Fruit fly (Drosophila melanogaster): ENCODE results near the gene Gnpnat.
A peak's percentile ranks its signal among the peaks of the same experiment; 100 is the strongest.

Gnpnat gene

dm6 chr3R:29725577-29726240 lies 12.4 kb upstream of the Gnpnat start, which contains the start of gene Kul (continued):
- peak; percentile 56 for TF ChIP-seq jumu (GFP tag; optimal IDR thresholded peaks at IDR 0.05)
- TF ChIP-seq ara (GFP tag; IDR thresholded peaks at IDR 0.05), result 0 out of 2 replicates have a peak, but pooled peaks have one; percentile 16
- TF ChIP-seq CG1792 (GFP tag; optimal IDR thresholded peaks at IDR 0.05), result no peak
- TF ChIP-seq Dll (GFP tag; IDR thresholded peaks at IDR 0.05; ENCODE audit: partially characterized antibody), result no peak
- TF ChIP-seq CG2116 (GFP tag; optimal IDR thresholded peaks at IDR 0.05), result peak; percentile 49
- TF ChIP-seq CG11398 (GFP tag; optimal IDR thresholded peaks at IDR 0.05), result peak; percentile 12
- TF ChIP-seq YL-1 (GFP tag; optimal IDR thresholded peaks at IDR 0.05), result no peak
- peak; percentile 64 for TF ChIP-seq zfh1 (GFP tag; IDR thresholded peaks at IDR 0.05)
- TF ChIP-seq vnd (GFP tag; IDR thresholded peaks at IDR 0.05; ENCODE audit: partially characterized antibody), result 0 out of 3 replicates have a peak, but pooled peaks have one; percentile 13
- peak; percentile 37 for TF ChIP-seq phol (tag; optimal IDR thresholded peaks at IDR 0.05)
- peak; percentile 36 for TF ChIP-seq mam (GFP tag; optimal IDR thresholded peaks at IDR 0.05)
- TF ChIP-seq CG32532 (GFP tag; IDR thresholded peaks at IDR 0.05), result peak; percentile 40
- peak; percentile 11 for TF ChIP-seq pnt (GFP tag; optimal IDR thresholded peaks at IDR 0.05)
- TF ChIP-seq br (optimal IDR thresholded peaks at IDR 0.05), result no peak
- TF ChIP-seq CG8944 (GFP tag; optimal IDR thresholded peaks at IDR 0.05), result no peak
- TF ChIP-seq CG3847 (GFP tag; IDR thresholded peaks at IDR 0.05), result peak; percentile 43
- peak; percentile 56; the same call in 2 of the 3 replicates for TF ChIP-seq row (GFP tag; IDR thresholded peaks at IDR 0.05)
- TF ChIP-seq CG9932 (GFP tag; IDR thresholded peaks at IDR 0.05), result peak; percentile 29; the same call in 1 of the 2 replicates
- TF ChIP-seq Atf6 (GFP tag; IDR thresholded peaks at IDR 0.05), result no peak
- no peak for TF ChIP-seq CG10543 (GFP tag; optimal IDR thresholded peaks at IDR 0.05)
- TF ChIP-seq CG11723 (GFP tag; optimal IDR thresholded peaks at IDR 0.05), result no peak
- peak; percentile 29 for TF ChIP-seq NfI (GFP tag; optimal IDR thresholded peaks at IDR 0.05)

- no peak for TF ChIP-seq CkIIα-i1 (GFP tag; IDR thresholded peaks at IDR 0.05)
- TF ChIP-seq CG17385 (GFP tag; optimal IDR thresholded peaks at IDR 0.05), result peak; percentile 76
- no peak for TF ChIP-seq CG3407 (GFP tag; optimal IDR thresholded peaks at IDR 0.05)
- TF ChIP-seq seq (GFP tag; IDR thresholded peaks at IDR 0.05), result no peak
- peak; percentile 76 for TF ChIP-seq Nf-YB (GFP tag; optimal IDR thresholded peaks at IDR 0.05)
- 0 out of 4 replicates have a peak, but pooled peaks have one; percentile 52 for TF ChIP-seq chinmo (GFP tag; IDR thresholded peaks at IDR 0.05; ENCODE audit: partially characterized antibody)
- TF ChIP-seq CG18262 (tag; optimal IDR thresholded peaks at IDR 0.05), result no peak
- no peak for TF ChIP-seq ewg (GFP tag; optimal IDR thresholded peaks at IDR 0.05)
- no peak for TF ChIP-seq CG15601 (tag; optimal IDR thresholded peaks at IDR 0.05)
- peak; percentile 49 for TF ChIP-seq zen (tag; optimal IDR thresholded peaks at IDR 0.05)
- peak; percentile 33 to 53 for TF ChIP-seq Trl (optimal IDR thresholded peaks at IDR 0.05)
- TF ChIP-seq Trl (GFP tag; optimal IDR thresholded peaks at IDR 0.05), result no peak
- TF ChIP-seq Ptx1 (GFP tag; IDR thresholded peaks at IDR 0.05), result no peak
- TF ChIP-seq vvl (GFP tag; IDR thresholded peaks at IDR 0.05), result peak; percentile 38; the same call in 1 of the 2 replicates
- no peak for TF ChIP-seq BEAF-32 (GFP tag; optimal IDR thresholded peaks at IDR 0.05)
- peak; percentile 26 for TF ChIP-seq sens (GFP tag)
- TF ChIP-seq Nf-YC (tag; optimal IDR thresholded peaks at IDR 0.05), result peak; percentile 75
- TF ChIP-seq cg (GFP tag; optimal IDR thresholded peaks at IDR 0.05), result peak; percentile 67
- TF ChIP-seq CG10274 (GFP tag; optimal IDR thresholded peaks at IDR 0.05), result no peak
- TF ChIP-seq Hmr (GFP tag; optimal IDR thresholded peaks at IDR 0.05), result no peak
Measured at dm6 chr3R:29726277-29726676, 11.8 kb upstream of the Gnpnat start.
